Worm (Caenorhabditis elegans): ENCODE results near the gene ceh-20.

The ceh-20 gene

ce11 chrIII:6961167-6961566 is 18.5 kb upstream of the ceh-20 start (continued):
- TF ChIP-seq him-1 (tag; optimal IDR thresholded peaks at IDR 0.05) (peak; percentile 86), let-526 (GFP tag; IDR thresholded peaks at IDR 0.05) (no peak), B0261.1 (tag; optimal IDR thresholded peaks at IDR 0.05) (no peak), chd-7 (tag; optimal IDR thresholded peaks at IDR 0.05) (no peak), snpc-3.4 (tag; optimal IDR thresholded peaks at IDR 0.05) (peak; percentile 38), lin-26 (GFP tag; IDR thresholded peaks at IDR 0.05) (no peak), egrh-3 (GFP tag; IDR thresholded peaks at IDR 0.05) (no peak), T26A5.8 (tag; optimal IDR thresholded peaks at IDR 0.05) (no peak), sptf-2 (GFP tag; optimal IDR thresholded peaks at IDR 0.05) (no peak), ekl-4 (GFP tag; IDR thresholded peaks at IDR 0.05) (peak; percentile 33; the same call in 1 of the 2 replicates), nhr-90 (tag; optimal IDR thresholded peaks at IDR 0.05) (no peak), nfyb-1 (GFP tag; IDR thresholded peaks at IDR 0.05) (no peak), dox-1 (GFP tag; IDR thresholded peaks at IDR 0.05) (peak; percentile 63), Y67H2A.10 (GFP tag; conservative IDR thresholded peaks at IDR 0.05) (0 out of 2 replicates have a peak, but pooled peaks have one; percentile 27), ztf-6 (GFP tag; IDR thresholded peaks at IDR 0.05) (no peak), nhr-27 (tag; optimal IDR thresholded peaks at IDR 0.05) (no peak), tlf-1 (GFP tag; optimal IDR thresholded peaks at IDR 0.05) (peak; percentile 42), bed-1 (GFP tag; IDR thresholded peaks at IDR 0.05) (no peak), pha-4 (tag; optimal IDR thresholded peaks at IDR 0.05) (no peak), snpc-4 (GFP tag; optimal IDR thresholded peaks at IDR 0.05) (no peak), snpc-4 (tag; optimal IDR thresholded peaks at IDR 0.05) (peak in 1 of 4 experiments; percentile 4), Y53F4B.3 (GFP tag; IDR thresholded peaks at IDR 0.05) (no peak), sdz-38 (tag; optimal IDR thresholded peaks at IDR 0.05) (no peak), ceh-40 (GFP tag; IDR thresholded peaks at IDR 0.05) (no peak), repo-1 (tag; optimal IDR thresholded peaks at IDR 0.05) (no peak), akir-1 (GFP tag; optimal IDR thresholded peaks at IDR 0.05) (no peak), let-607 (tag; optimal IDR thresholded peaks at IDR 0.05) (no peak), egl-44 (GFP tag; IDR thresholded peaks at IDR 0.05) (no peak), F57A8.1 (GFP tag; optimal IDR thresholded peaks at IDR 0.05) (no peak), F39B2.1 (GFP tag; IDR thresholded peaks at IDR 0.05) (no peak), lag-1 (GFP tag; IDR thresholded peaks at IDR 0.05) (no peak), ztf-28 (GFP tag; IDR thresholded peaks at IDR 0.05) (no peak), rcor-1 (GFP tag; IDR thresholded peaks at IDR 0.05) (peak; percentile 33; the same call in 1 of the 2 replicates), zfh-2 (GFP tag; conservative IDR thresholded peaks at IDR 0.05) (no peak), cebp-1 (GFP tag; IDR thresholded peaks at IDR 0.05) (no peak), cebp-1 (tag; optimal IDR thresholded peaks at IDR 0.05) (peak; percentile 17), hsf-1 (GFP tag; IDR thresholded peaks at IDR 0.05) (no peak), B0019.2 (GFP tag; conservative IDR thresholded peaks at IDR 0.05) (0 out of 2 replicates have a peak, but pooled peaks have one; percentile 5), ztf-25 (GFP tag; IDR thresholded peaks at IDR 0.05) (no peak), dpl-1 (GFP tag; optimal IDR thresholded peaks at IDR 0.05) (peak; percentile 92), gei-17 (GFP tag; optimal IDR thresholded peaks at IDR 0.05) (no peak), attf-5 (GFP tag; optimal IDR thresholded peaks at IDR 0.05) (no peak), nhr-120 (GFP tag; IDR thresholded peaks at IDR 0.05) (no peak), unc-62 (GFP tag; optimal IDR thresholded peaks at IDR 0.05) (no peak), B0336.3 (GFP tag; IDR thresholded peaks at IDR 0.05) (no peak), ztf-18 (tag; optimal IDR thresholded peaks at IDR 0.05) (no peak), aptf-2 (GFP tag; conservative IDR thresholded peaks at IDR 0.05) (no peak), F37B4.10 (GFP tag; IDR thresholded peaks at IDR 0.05) (no peak), ztf-3 (GFP tag; optimal IDR thresholded peaks at IDR 0.05) (no peak), die-1 (tag; optimal IDR thresholded peaks at IDR 0.05) (no peak)

Data from whole organism, young adult.